Worm (Caenorhabditis elegans) whole organism, early embryonic: ENCODE measurements around the gene ZK355.2.

Experiments used
- B0310.2 ChIP-seq: sonication (generic microtip); optimal IDR thresholded peaks from 2 replicates; lab custom pipeline; 2016; ENCODE audit warnings: mild to moderate bottlenecking, missing genetic modification characterization, missing compliant biosample characterization
- F13C5.2 ChIP-seq: sonication (generic microtip); optimal IDR thresholded peaks from 2 replicates; lab custom pipeline; 2017; ENCODE audit warnings: mild to moderate bottlenecking, missing genetic modification characterization, inconsistent platforms, missing compliant biosample characterization
- aly-1 ChIP-seq: sonication (generic microtip); optimal IDR thresholded peaks from 2 replicates; lab custom pipeline; 2016; ENCODE audit warnings: missing genetic modification characterization, missing compliant biosample characterization
- ama-1 ChIP-seq: fragments of 150-350 bp; optimal IDR thresholded peaks from 2 replicates; lab custom pipeline; 2014
- ceh-13 ChIP-seq: fragments of 200-800 bp; sonication (Bioruptor generic); optimal IDR thresholded peaks from 2 replicates; lab custom pipeline; 2018; ENCODE audit warnings: mild to moderate bottlenecking, missing genetic modification characterization, missing compliant biosample characterization
- ceh-36 ChIP-seq: sonication (generic microtip); optimal IDR thresholded peaks from 2 replicates; lab custom pipeline; 2016; ENCODE audit warnings: missing genetic modification characterization, inconsistent platforms, missing compliant biosample characterization
- ets-7 ChIP-seq: sonication (generic microtip); optimal IDR thresholded peaks from 2 replicates; lab custom pipeline; 2016; ENCODE audit warnings: missing genotype, missing genetic modification characterization, missing compliant biosample characterization
- flt-1 ChIP-seq: fragments of 200-800 bp; sonication (Bioruptor generic); IDR thresholded peaks from 2 replicates; pipeline ENCODE4 v1.3.6; 2022; ENCODE audit warnings: missing genetic modification characterization, missing compliant biosample characterization
- hmbx-1 ChIP-seq: sonication (generic microtip); optimal IDR thresholded peaks from 2 replicates; lab custom pipeline; 2016; ENCODE audit warnings: mild to moderate bottlenecking, missing genetic modification characterization, missing compliant biosample characterization
- hmg-4 ChIP-seq: fragments of 200-800 bp; sonication (Bioruptor generic); optimal IDR thresholded peaks from 2 replicates; lab custom pipeline; 2018; ENCODE audit warnings: mild to moderate bottlenecking, missing genetic modification characterization, missing compliant biosample characterization
- hnd-1 ChIP-seq: sonication (generic microtip); optimal IDR thresholded peaks from 2 replicates; lab custom pipeline; 2016; ENCODE audit warnings: missing genetic modification characterization, missing compliant biosample characterization
- pes-1 ChIP-seq: fragments of 200-800 bp; sonication (Bioruptor generic); IDR thresholded peaks from 2 replicates; pipeline ENCODE4 v1.3.6; 2022; ENCODE audit warnings: missing genetic modification reagents, missing genetic modification characterization, missing compliant biosample characterization
- scrt-1 ChIP-seq: fragments of 200-800 bp; sonication (Bioruptor generic); IDR thresholded peaks from 2 replicates; pipeline ENCODE4 v1.3.6; 2022; ENCODE audit warnings: missing genetic modification characterization, missing compliant biosample characterization
- sea-1 ChIP-seq: fragments of 200-800 bp; sonication (Bioruptor generic); conservative IDR thresholded peaks from 2 replicates; pipeline ENCODE4 v1.3.6; 2022; ENCODE audit warnings: missing genetic modification characterization, missing compliant biosample characterization
- tbx-11 ChIP-seq: fragments of 200-800 bp; sonication (Bioruptor generic); IDR thresholded peaks from 2 replicates; pipeline ENCODE4 v1.3.6; 2022; ENCODE audit warnings: missing genetic modification characterization, missing compliant biosample characterization
- tbx-37 ChIP-seq: fragments of 200-800 bp; sonication (Bioruptor generic); conservative IDR thresholded peaks from 2 replicates; pipeline ENCODE4 v1.3.6; 2022; ENCODE audit warnings: missing genetic modification reagents, missing genetic modification characterization, missing compliant biosample characterization
- tra-4 ChIP-seq: sonication (generic microtip); optimal IDR thresholded peaks from 2 replicates; lab custom pipeline; 2017; ENCODE audit warnings: missing genetic modification characterization, missing compliant biosample characterization

Gene ZK355.2

ce11 chrII:2952629-2953028 lies 28.9 kb downstream of the ZK355.2 start, which contains the start of gene irld-51:
Gene irld-51, minus strand, starts transcription at chrII:2952729.
- no peak for TF ChIP-seq hmbx-1 (tag; lab: Kevin White, UChicago)
- no peak for TF ChIP-seq ceh-36
- no peak for TF ChIP-seq sea-1 (GFP tag; lab: Robert Waterston, UW)
- TF ChIP-seq ama-1 (lab: Kevin White, UChicago), result no peak
- no peak for TF ChIP-seq F13C5.2 (tag; lab: Kevin White, UChicago)
- no peak for TF ChIP-seq hmg-4 (GFP tag; lab: Kevin White, UChicago)
- no peak for TF ChIP-seq tbx-37 (GFP tag; lab: Robert Waterston, UW)
- no peak for TF ChIP-seq aly-1 (tag; lab: Kevin White, UChicago)
- no peak for TF ChIP-seq ets-7 (tag; lab: Kevin White, UChicago)
- TF ChIP-seq hnd-1 (tag; lab: Kevin White, UChicago), result no peak
- TF ChIP-seq tra-4 (tag; lab: Kevin White, UChicago), result no peak

DNA sequence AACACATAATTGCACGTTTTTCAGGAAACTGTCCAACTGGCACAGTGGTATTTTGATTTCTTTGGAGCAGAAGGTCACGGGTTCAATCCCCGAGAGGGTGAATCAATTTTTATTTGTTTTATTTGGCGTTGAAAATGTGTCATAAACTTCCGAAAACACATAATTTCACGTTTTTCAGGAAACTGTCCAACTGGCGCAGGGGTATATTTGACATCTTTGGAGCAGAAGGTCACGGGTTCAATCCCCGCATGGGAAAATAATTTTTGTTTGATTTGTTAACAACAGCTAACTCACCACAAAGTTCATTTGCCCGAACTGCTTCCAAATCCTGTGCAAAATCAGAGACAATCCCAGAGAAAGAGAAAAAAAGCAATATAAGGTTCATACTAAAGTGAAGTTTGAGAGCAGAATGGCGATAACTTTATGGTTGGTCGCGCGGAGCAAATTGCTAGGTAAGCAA lies 32.0 kb downstream of the ZK355.2 start, which contains the start of gene irld-48:
Gene irld-48 (plus strand): TSS at position 410 of the 460 bp plus-strand sequence.
- TF ChIP-seq B0310.2 (tag; lab: Kevin White, UChicago), result no peak
- no peak for TF ChIP-seq ceh-13 (GFP tag; lab: Kevin White, UChicago)
- TF ChIP-seq sea-1 (GFP tag; lab: Robert Waterston, UW), result no peak
- no peak for TF ChIP-seq F13C5.2 (tag; lab: Kevin White, UChicago)
- no peak for TF ChIP-seq hmg-4 (GFP tag; lab: Kevin White, UChicago)
- no peak for TF ChIP-seq tbx-37 (GFP tag; lab: Robert Waterston, UW)
- no peak for TF ChIP-seq ets-7 (tag; lab: Kevin White, UChicago)
- TF ChIP-seq ceh-36, result no peak
- no peak for TF ChIP-seq flt-1 (GFP tag; lab: Robert Waterston, UW)
- TF ChIP-seq scrt-1, result no peak
- TF ChIP-seq ama-1 (lab: Kevin White, UChicago), result no peak
- TF ChIP-seq hnd-1 (tag; lab: Kevin White, UChicago), result no peak
- TF ChIP-seq hmbx-1 (tag; lab: Kevin White, UChicago), result no peak
- no peak for TF ChIP-seq tbx-11 (GFP tag; lab: Robert Waterston, UW)
- no peak for TF ChIP-seq aly-1 (tag; lab: Kevin White, UChicago)
- no peak for TF ChIP-seq tra-4 (tag; lab: Kevin White, UChicago)
- no peak for TF ChIP-seq pes-1

- TF ChIP-seq ceh-13 (GFP tag; lab: Kevin White, UChicago) (no peak), tbx-11 (GFP tag; lab: Robert Waterston, UW) (no peak), aly-1 (tag; lab: Kevin White, UChicago) (no peak), F13C5.2 (tag; lab: Kevin White, UChicago) (no peak), flt-1 (GFP tag; lab: Robert Waterston, UW) (no peak), ama-1 (lab: Kevin White, UChicago) (no peak), B0310.2 (tag; lab: Kevin White, UChicago) (no peak), pes-1 (no peak), scrt-1 (no peak), sea-1 (GFP tag; lab: Robert Waterston, UW) (no peak), ceh-36 (no peak), hnd-1 (tag; lab: Kevin White, UChicago) (no peak), tbx-37 (GFP tag; lab: Robert Waterston, UW) (no peak)
Measured at ce11 chrII:2958308-2958707, 34.6 kb downstream of the ZK355.2 start, which contains the start of gene srw-60. Gene srw-60, plus strand, starts transcription at chrII:2958608.

- no peak for TF ChIP-seq tra-4 (tag; lab: Kevin White, UChicago)
- TF ChIP-seq ama-1 (lab: Kevin White, UChicago), result no peak
- no peak for TF ChIP-seq sea-1 (GFP tag; lab: Robert Waterston, UW)
- TF ChIP-seq scrt-1, result no peak
Measured at ce11 chrII:2962531-2963164, 38.9 kb downstream of the ZK355.2 start.

ce11 chrII:2963619-2964018 lies 39.9 kb downstream of the ZK355.2 start:
- TF ChIP-seq ets-7 (tag; lab: Kevin White, UChicago) (no peak), tbx-37 (GFP tag; lab: Robert Waterston, UW) (no peak), ceh-13 (GFP tag; lab: Kevin White, UChicago) (no peak), B0310.2 (tag; lab: Kevin White, UChicago) (no peak), ceh-36 (no peak), tra-4 (tag; lab: Kevin White, UChicago) (no peak), hmbx-1 (tag; lab: Kevin White, UChicago) (no peak), sea-1 (GFP tag; lab: Robert Waterston, UW) (no peak), aly-1 (tag; lab: Kevin White, UChicago) (no peak), ama-1 (lab: Kevin White, UChicago) (no peak), flt-1 (GFP tag; lab: Robert Waterston, UW) (no peak), hmg-4 (GFP tag; lab: Kevin White, UChicago) (no peak), hnd-1 (tag; lab: Kevin White, UChicago) (no peak)

DNA sequence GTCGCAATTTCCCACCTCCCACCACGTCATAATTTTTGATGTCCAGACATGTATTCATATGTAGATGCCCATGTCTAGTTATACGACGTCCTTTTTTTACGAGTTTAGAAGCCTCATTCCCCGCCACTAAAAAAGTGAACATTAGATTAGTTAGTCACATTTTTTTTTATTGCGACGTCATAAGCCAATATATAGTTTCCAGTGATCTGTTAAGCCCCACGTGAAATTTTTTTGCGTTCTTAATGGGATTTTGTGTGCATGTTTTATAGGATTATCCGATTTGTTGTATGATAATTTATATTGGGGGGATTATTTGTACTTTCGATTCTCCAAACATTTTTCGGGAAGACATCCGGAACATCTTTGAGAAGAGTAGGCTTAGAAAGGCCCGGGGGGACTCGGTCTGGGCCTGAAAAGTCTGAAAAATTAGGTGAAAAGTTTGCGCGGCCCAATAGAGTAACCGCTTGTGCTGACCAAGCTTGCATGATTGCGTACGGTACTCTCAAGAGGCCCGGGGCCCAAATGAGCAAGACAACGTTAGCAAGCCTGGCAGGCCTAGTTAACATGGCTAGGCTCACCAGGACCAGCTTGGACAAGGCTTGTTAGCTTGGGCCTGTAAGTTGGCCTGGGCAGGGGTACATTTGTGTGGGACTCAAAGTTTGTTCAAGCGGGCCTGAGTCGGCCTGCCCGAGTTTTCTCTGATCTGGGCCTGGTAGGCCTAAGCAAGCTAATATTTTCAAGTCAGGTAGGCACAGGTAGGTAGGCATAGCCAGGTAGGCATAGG lies 41.7 kb downstream of the ZK355.2 start:
- TF ChIP-seq hmbx-1 (tag; lab: Kevin White, UChicago), result no peak
- no peak for TF ChIP-seq flt-1 (GFP tag; lab: Robert Waterston, UW)
- no peak for TF ChIP-seq pes-1
- no peak for TF ChIP-seq hmg-4 (GFP tag; lab: Kevin White, UChicago)
- TF ChIP-seq ceh-13 (GFP tag; lab: Kevin White, UChicago), result no peak
- TF ChIP-seq aly-1 (tag; lab: Kevin White, UChicago), result no peak
- TF ChIP-seq sea-1 (GFP tag; lab: Robert Waterston, UW), result no peak
- TF ChIP-seq scrt-1, result no peak
- TF ChIP-seq ama-1 (lab: Kevin White, UChicago), result no peak
